Worm (Caenorhabditis elegans): Measurements from ENCODE around the gene skat-1.
A peak's percentile ranks its signal among the peaks of the same experiment; 100 is the strongest.

Gene skat-1

ce11 chrIII:8956146-8956646, 40.4 kb downstream of the skat-1 start, which contains the start of the genes ZK643.5 and ZK643.2 (continued):
- peak; percentile 7 for TF ChIP-seq lin-11 (tag; optimal IDR thresholded peaks at IDR 0.05)
- TF ChIP-seq crh-2 (tag; optimal IDR thresholded peaks at IDR 0.05), result peak; percentile 73
- TF ChIP-seq sma-9 (GFP tag; optimal IDR thresholded peaks at IDR 0.05), result peak; percentile 75
- TF ChIP-seq sma-9 (tag; optimal IDR thresholded peaks at IDR 0.05), result no peak

ce11 chrIII:8955536-8955935, 41.0 kb downstream of the skat-1 start:
- no peak for TF ChIP-seq nhr-10 (tag; optimal IDR thresholded peaks at IDR 0.05)

- TF ChIP-seq C34F6.9 (tag; optimal IDR thresholded peaks at IDR 0.05) (no peak), nhr-77 (tag; optimal IDR thresholded peaks at IDR 0.05) (no peak), blmp-1 (tag; optimal IDR thresholded peaks at IDR 0.05; ENCODE audit: insufficient read depth) (no peak), ama-1 (optimal IDR thresholded peaks at IDR 0.05) (no peak), nhr-6 (tag; optimal IDR thresholded peaks at IDR 0.05) (no peak)
Measured at ce11 chrIII:8949147-8949546, 47.4 kb downstream of the skat-1 start.

ce11 chrIII:8946285-8946684, 50.3 kb downstream of the skat-1 start:
- TF ChIP-seq peb-1 (tag; optimal IDR thresholded peaks at IDR 0.05) (no peak), mbf-1 (tag; optimal IDR thresholded peaks at IDR 0.05) (no peak), nhr-11 (tag; optimal IDR thresholded peaks at IDR 0.05) (no peak), nhr-10 (tag; optimal IDR thresholded peaks at IDR 0.05) (no peak), nhr-21 (tag; optimal IDR thresholded peaks at IDR 0.05) (no peak), skn-1 (tag; optimal IDR thresholded peaks at IDR 0.05) (no peak), nhr-237 (tag; optimal IDR thresholded peaks at IDR 0.05) (no peak), alr-1 (tag; optimal IDR thresholded peaks at IDR 0.05) (no peak), fos-1 (tag; optimal IDR thresholded peaks at IDR 0.05) (no peak), R02D3.7 (tag; optimal IDR thresholded peaks at IDR 0.05) (no peak), snpc-4 (tag; optimal IDR thresholded peaks at IDR 0.05) (no peak), sma-3 (GFP tag; optimal IDR thresholded peaks at IDR 0.05) (no peak), ztf-1 (GFP tag; conservative IDR thresholded peaks at IDR 0.05) (no peak), nhr-23 (tag; optimal IDR thresholded peaks at IDR 0.05) (no peak), unc-39 (tag; optimal IDR thresholded peaks at IDR 0.05) (no peak), ztf-11 (tag; optimal IDR thresholded peaks at IDR 0.05) (no peak), nhr-12 (tag; optimal IDR thresholded peaks at IDR 0.05) (no peak), sem-4 (tag; optimal IDR thresholded peaks at IDR 0.05) (no peak), ceh-82 (tag; optimal IDR thresholded peaks at IDR 0.05) (no peak), ama-1 (optimal IDR thresholded peaks at IDR 0.05) (no peak)
